Fruit fly (Drosophila melanogaster) whole organism, prepupa: ENCODE data around the gene CG31883.

Source experiments
- CG6276 ChIP-seq: fragments of 200-800 bp; sonication (Bioruptor generic); optimal IDR thresholded peaks from 2 replicates; lab custom pipeline; 2017; ENCODE audit warnings: missing biosample characterization, mild to moderate bottlenecking, missing genetic modification characterization
- Ets96B ChIP-seq: fragments of 200-800 bp; optimal IDR thresholded peaks from 2 replicates; lab custom pipeline; 2019; ENCODE audit warnings: missing biosample characterization, mild to moderate bottlenecking, missing genetic modification characterization, moderate library complexity
- Sox14 ChIP-seq: fragments of 200-800 bp; sonication (Bioruptor generic); optimal IDR thresholded peaks from 3 replicates; lab custom pipeline; 2016; ENCODE audit warnings: missing biosample characterization, missing genetic modification characterization
- fd85E ChIP-seq: fragments of 200-800 bp; sonication (Bioruptor generic); optimal IDR thresholded peaks from 3 replicates; lab custom pipeline; 2016; ENCODE audit warnings: missing biosample characterization, missing genetic modification characterization
- vri ChIP-seq: fragments of 200-800 bp; sonication (Bioruptor generic); optimal IDR thresholded peaks from 3 replicates; lab custom pipeline; 2016; ENCODE audit warnings: missing biosample characterization, mild to moderate bottlenecking, missing genetic modification characterization

dm6 chr2L:9542578-9542977 is 14.3 kb downstream of the CG31883 start, which contains the start of gene Cpr30B:
- TF ChIP-seq Ets96B (tag; lab: Kevin White, UChicago) (no peak), CG6276 (GFP tag; lab: Kevin White, UChicago) (no peak), Sox14 (GFP tag; lab: Kevin White, UChicago) (no peak), vri (GFP tag; lab: Kevin White, UChicago) (no peak), fd85E (GFP tag; lab: Kevin White, UChicago) (no peak)
